Fruit fly (Drosophila melanogaster) whole organism, embryonic: Measurements from ENCODE around the gene Pfdn2.
A peak's percentile ranks its signal among the peaks of the same experiment; 100 is the strongest.

Experiments
- Asciz ChIP-seq: fragments of 200-800 bp; sonication (Bioruptor generic); optimal IDR thresholded peaks from 2 replicates; lab custom pipeline; 2017; ENCODE audit warnings: missing biosample characterization, mild to moderate bottlenecking, missing genetic modification characterization, missing genetic modification reagents
- Atf3 ChIP-seq: fragments of 200-800 bp; sonication (Bioruptor generic); optimal IDR thresholded peaks from 3 replicates; lab custom pipeline; 2016; ENCODE audit warnings: missing biosample characterization, missing genetic modification characterization
- CG10565 ChIP-seq: fragments of 200-800 bp; sonication (Bioruptor generic); optimal IDR thresholded peaks from 3 replicates; lab custom pipeline; 2016; ENCODE audit warnings: missing biosample characterization, mild to moderate bottlenecking, missing genetic modification characterization
- CG11247 ChIP-seq: fragments of 200-800 bp; sonication (Bioruptor generic); IDR thresholded peaks from 2 replicates; pipeline ENCODE4 v1.3.6; 2022; ENCODE audit warnings: missing biosample characterization, missing genetic modification characterization
- CG11398 ChIP-seq: fragments of 200-800 bp; sonication (Bioruptor generic); optimal IDR thresholded peaks from 2 replicates; lab custom pipeline; 2016; ENCODE audit warnings: missing biosample characterization, missing genetic modification characterization
- CG14014 ChIP-seq: fragments of 200-800 bp; sonication (Bioruptor generic); IDR thresholded peaks from 2 replicates; pipeline ENCODE4 v1.3.6; 2022; ENCODE audit warnings: missing biosample characterization, missing genetic modification characterization
- CG14050 ChIP-seq: fragments of 200-800 bp; sonication (Bioruptor generic); IDR thresholded peaks from 3 replicates; pipeline ENCODE4 v1.3.6; 2022; ENCODE audit warnings: missing biosample characterization, missing genetic modification characterization
- CG14667 ChIP-seq: fragments of 200-800 bp; sonication (Bioruptor generic); IDR thresholded peaks from 2 replicates; pipeline ENCODE4 v1.3.6; 2022; ENCODE audit warnings: missing biosample characterization, missing genetic modification characterization
- CG14965 ChIP-seq: fragments of 200-800 bp; sonication (Bioruptor generic); optimal IDR thresholded peaks from 2 replicates; lab custom pipeline; 2016; ENCODE audit warnings: missing biosample characterization, missing genetic modification characterization, borderline replicate concordance
- CG15696 ChIP-seq: fragments of 200-800 bp; sonication (Bioruptor generic); optimal IDR thresholded peaks from 2 replicates; lab custom pipeline; 2019; ENCODE audit warnings: missing biosample characterization, mild to moderate bottlenecking, missing genetic modification characterization, moderate library complexity
- CG1602 ChIP-seq: fragments of 200-800 bp; sonication (Bioruptor generic); optimal IDR thresholded peaks from 3 replicates; lab custom pipeline; 2016; ENCODE audit warnings: missing biosample characterization, missing genetic modification characterization
- CG17359 ChIP-seq: fragments of 200-800 bp; sonication (Bioruptor generic); optimal IDR thresholded peaks from 3 replicates; lab custom pipeline; 2018; ENCODE audit warnings: missing biosample characterization, mild to moderate bottlenecking, missing genetic modification characterization, moderate library complexity
- CG18262 ChIP-seq: fragments of 200-800 bp; optimal IDR thresholded peaks from 3 replicates; lab custom pipeline; 2019; ENCODE audit warnings: missing biosample characterization, mild to moderate bottlenecking, missing genetic modification characterization, moderate library complexity
- CG18476 ChIP-seq: fragments of 200-800 bp; sonication (Bioruptor generic); optimal IDR thresholded peaks from 2 replicates; lab custom pipeline; 2016; ENCODE audit warnings: missing biosample characterization, mild to moderate bottlenecking, missing genetic modification characterization
- CG2120 ChIP-seq: fragments of 200-800 bp; sonication (Bioruptor generic); optimal IDR thresholded peaks from 3 replicates; lab custom pipeline; 2016; ENCODE audit warnings: missing biosample characterization, missing genetic modification characterization
- CG30431 ChIP-seq: fragments of 200-800 bp; sonication (Bioruptor generic); optimal IDR thresholded peaks from 2 replicates; lab custom pipeline; 2017; ENCODE audit warnings: missing biosample characterization, missing genetic modification characterization
- CG31365 ChIP-seq: fragments of 200-800 bp; sonication (Bioruptor generic); optimal IDR thresholded peaks from 2 replicates; lab custom pipeline; 2018; ENCODE audit warnings: missing biosample characterization, mild to moderate bottlenecking, missing genetic modification characterization
- CG32532 ChIP-seq: fragments of 200-800 bp; sonication (Bioruptor generic); IDR thresholded peaks from 2 replicates; pipeline ENCODE4 v1.3.6; 2022; ENCODE audit warnings: missing biosample characterization, missing genetic modification characterization
- CG33213 ChIP-seq: fragments of 200-800 bp; sonication (Bioruptor generic); optimal IDR thresholded peaks from 3 replicates; lab custom pipeline; 2016; ENCODE audit warnings: missing biosample characterization, missing genetic modification characterization
- CG33557 ChIP-seq: fragments of 200-800 bp; sonication (Bioruptor generic); optimal IDR thresholded peaks from 2 replicates; lab custom pipeline; 2019; ENCODE audit warnings: missing biosample characterization, mild to moderate bottlenecking, missing genetic modification characterization, moderate library complexity
- CG34376 ChIP-seq: fragments of 200-800 bp; sonication (Bioruptor generic); optimal IDR thresholded peaks from 2 replicates; lab custom pipeline; 2018; ENCODE audit warnings: missing biosample characterization, mild to moderate bottlenecking, missing genetic modification characterization
- CG4404 ChIP-seq: fragments of 200-800 bp; sonication (Bioruptor generic); IDR thresholded peaks from 2 replicates; pipeline ENCODE4 v1.3.6; 2022; ENCODE audit warnings: missing biosample characterization, missing genetic modification characterization
- CG5245 ChIP-seq: fragments of 200-800 bp; sonication (Bioruptor generic); optimal IDR thresholded peaks from 3 replicates; lab custom pipeline; 2016; ENCODE audit warnings: missing biosample characterization, missing genetic modification characterization
- CG6765 ChIP-seq: fragments of 200-800 bp; sonication (Bioruptor generic); optimal IDR thresholded peaks from 3 replicates; lab custom pipeline; 2017; ENCODE audit warnings: missing biosample characterization, mild to moderate bottlenecking, missing genetic modification characterization
- Dek ChIP-seq: fragments of 200-800 bp; sonication (Bioruptor generic); optimal IDR thresholded peaks from 3 replicates; lab custom pipeline; 2019; ENCODE audit warnings: missing biosample characterization, mild to moderate bottlenecking, missing genetic modification characterization, moderate library complexity
- GATAe ChIP-seq: fragments of 200-800 bp; sonication (Bioruptor generic); conservative IDR thresholded peaks from 2 replicates; pipeline ENCODE4 v1.3.6; 2022; ENCODE audit warnings: missing biosample characterization, missing genetic modification characterization
- Hmx ChIP-seq: fragments of 200-800 bp; sonication (Bioruptor generic); optimal IDR thresholded peaks from 2 replicates; lab custom pipeline; 2016; ENCODE audit warnings: missing biosample characterization, missing genetic modification characterization
- Jarid2 ChIP-seq: fragments of 200-800 bp; sonication (Bioruptor generic); optimal IDR thresholded peaks from 3 replicates; lab custom pipeline; 2017; ENCODE audit warnings: mild to moderate bottlenecking, missing biosample characterization, missing genetic modification reagents, missing genetic modification characterization
- Lhr ChIP-seq: fragments of 200-800 bp; sonication (Bioruptor generic); optimal IDR thresholded peaks from 3 replicates; lab custom pipeline; 2017; ENCODE audit warnings: mild to moderate bottlenecking, missing biosample characterization, missing genetic modification reagents, missing genetic modification characterization
- Mad ChIP-seq: fragments of 200-800 bp; sonication (Bioruptor generic); optimal IDR thresholded peaks from 2 replicates; lab custom pipeline; 2016; ENCODE audit warnings: missing biosample characterization, missing genetic modification characterization
- NK7.1 ChIP-seq: fragments of 200-800 bp; sonication (Bioruptor generic); optimal IDR thresholded peaks from 3 replicates; lab custom pipeline; 2016; ENCODE audit warnings: missing biosample characterization, missing genetic modification characterization
- Spps ChIP-seq: fragments of 200-800 bp; sonication (Bioruptor generic); optimal IDR thresholded peaks from 2 replicates; lab custom pipeline; 2018; ENCODE audit warnings: missing biosample characterization, mild to moderate bottlenecking, missing genetic modification characterization
- cwo ChIP-seq: fragments of 200-800 bp; sonication (Bioruptor generic); optimal IDR thresholded peaks from 3 replicates; lab custom pipeline; 2017; ENCODE audit warnings: missing biosample characterization, missing genetic modification characterization, mild to moderate bottlenecking, moderate library complexity, missing genetic modification reagents
- danr ChIP-seq: fragments of 200-800 bp; sonication (Bioruptor generic); IDR thresholded peaks from 2 replicates; pipeline ENCODE4 v1.3.6; 2022; ENCODE audit warnings: missing biosample characterization, missing genetic modification characterization
- disco-r ChIP-seq: fragments of 200-800 bp; sonication (Bioruptor generic); optimal IDR thresholded peaks from 2 replicates; lab custom pipeline; 2016; ENCODE audit warnings: missing biosample characterization, missing genetic modification characterization
- dmrt11E ChIP-seq: fragments of 200-800 bp; sonication (Bioruptor generic); optimal IDR thresholded peaks from 3 replicates; lab custom pipeline; 2018; ENCODE audit warnings: missing biosample characterization, mild to moderate bottlenecking, missing genetic modification characterization, moderate library complexity
- en ChIP-seq: fragments of 200-800 bp; sonication (Bioruptor generic); optimal IDR thresholded peaks from 2 replicates; lab custom pipeline; 2016; ENCODE audit warnings: missing biosample characterization, missing genetic modification characterization
- exex ChIP-seq: fragments of 200-800 bp; sonication (Bioruptor generic); optimal IDR thresholded peaks from 4 replicates; lab custom pipeline; 2018; ENCODE audit warnings: missing biosample characterization, mild to moderate bottlenecking, missing genetic modification characterization, moderate library complexity
- fd3F ChIP-seq: fragments of 200-800 bp; sonication (Bioruptor generic); optimal IDR thresholded peaks from 2 replicates; lab custom pipeline; 2018; ENCODE audit warnings: missing biosample characterization, mild to moderate bottlenecking, missing genetic modification characterization, moderate library complexity
- grau ChIP-seq: fragments of 200-800 bp; optimal IDR thresholded peaks from 3 replicates; lab custom pipeline; 2019; ENCODE audit warnings: missing biosample characterization, mild to moderate bottlenecking, missing genetic modification characterization, moderate library complexity
- grn ChIP-seq: fragments of 200-800 bp; sonication (Bioruptor generic); optimal IDR thresholded peaks from 3 replicates; lab custom pipeline; 2017; ENCODE audit warnings: missing biosample characterization, missing genetic modification characterization
- klu ChIP-seq: fragments of 200-800 bp; sonication (Bioruptor generic); IDR thresholded peaks from 2 replicates; pipeline ENCODE4 v1.3.6; 2022; ENCODE audit warnings: missing biosample characterization, missing genetic modification characterization
- knrl ChIP-seq: fragments of 200-800 bp; sonication (Bioruptor generic); IDR thresholded peaks from 3 replicates; pipeline ENCODE4 v1.3.6; 2022; ENCODE audit warnings: missing biosample characterization, missing genetic modification characterization; ENCODE audit not compliant: partially characterized antibody
- pzg ChIP-seq: fragments of 200-800 bp; sonication (Bioruptor generic); optimal IDR thresholded peaks from 3 replicates; lab custom pipeline; 2018; ENCODE audit warnings: missing biosample characterization, mild to moderate bottlenecking, missing genetic modification characterization, moderate library complexity
- rib ChIP-seq: fragments of 200-800 bp; sonication (Bioruptor generic); IDR thresholded peaks from 2 replicates; pipeline ENCODE4 v1.3.6; 2022; ENCODE audit warnings: missing biosample characterization, missing genetic modification characterization
- sd ChIP-seq: fragments of 200-800 bp; sonication (Bioruptor generic); optimal IDR thresholded peaks from 3 replicates; lab custom pipeline; 2018; ENCODE audit warnings: missing biosample characterization, mild to moderate bottlenecking, missing genetic modification characterization, moderate library complexity
- sima ChIP-seq: fragments of 200-800 bp; sonication (Bioruptor generic); optimal IDR thresholded peaks from 2 replicates; lab custom pipeline; 2016; ENCODE audit warnings: missing biosample characterization, missing genetic modification characterization
- slou ChIP-seq: fragments of 200-800 bp; sonication (Bioruptor generic); optimal IDR thresholded peaks from 3 replicates; lab custom pipeline; 2016; ENCODE audit warnings: missing biosample characterization, missing genetic modification characterization
- sob ChIP-seq: fragments of 200-800 bp; sonication (Bioruptor generic); IDR thresholded peaks from 2 replicates; pipeline ENCODE4 v1.3.6; 2022; ENCODE audit warnings: missing biosample characterization, missing genetic modification characterization
- sr ChIP-seq: fragments of 200-800 bp; sonication (Bioruptor generic); IDR thresholded peaks from 3 replicates; pipeline ENCODE4 v1.3.6; 2022; ENCODE audit warnings: missing biosample characterization, missing genetic modification characterization
- zen ChIP-seq: fragments of 200-800 bp; sonication (Bioruptor generic); optimal IDR thresholded peaks from 3 replicates; lab custom pipeline; 2018; ENCODE audit warnings: missing biosample characterization, mild to moderate bottlenecking, missing genetic modification characterization, moderate library complexity

The Pfdn2 gene

DNA sequence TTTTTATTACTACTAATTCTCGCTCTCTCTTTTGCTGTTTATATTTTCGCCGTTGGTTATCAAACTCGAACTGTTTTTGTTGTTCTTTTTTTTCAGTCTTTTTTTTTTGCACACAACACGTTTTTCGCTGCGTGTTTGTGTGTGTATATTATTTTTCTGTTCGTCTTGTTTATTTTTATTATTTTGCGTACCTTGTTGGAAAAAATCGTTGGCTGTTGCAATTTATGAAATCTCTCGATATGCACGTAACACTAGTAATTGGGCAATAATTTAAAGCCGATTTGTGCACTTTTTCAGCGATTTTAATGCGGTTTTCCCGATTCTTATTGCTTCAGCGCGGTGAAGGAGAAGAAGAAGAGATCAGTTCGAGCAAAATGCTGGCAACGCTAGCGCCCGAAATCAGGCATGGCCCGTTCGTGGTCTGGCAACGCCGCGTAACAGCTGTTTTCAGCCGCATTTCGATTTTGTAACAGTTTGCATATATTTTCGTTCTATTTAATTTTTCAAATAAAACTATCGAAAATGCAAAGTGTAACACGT, 46.3 kb upstream of the Pfdn2 start, which contains the start of the genes FoxK and mRpL2 (continued):
- TF ChIP-seq dmrt11E (no peak), CG17359 (tag; lab: Kevin White, UChicago) (no peak), Hmx (GFP tag; lab: Kevin White, UChicago) (no peak), Atf3 (GFP tag; lab: Kevin White, UChicago) (no peak), CG6765 (GFP tag; lab: Kevin White, UChicago) (no peak), sr (GFP tag; lab: Robert Waterston, UW) (no peak), CG34376 (GFP tag; lab: Kevin White, UChicago) (no peak), knrl (GFP tag; lab: Robert Waterston, UW) (0 out of 3 replicates have a peak, but pooled peaks have one; percentile 27), CG5245 (no peak), GATAe (no peak), CG18262 (tag; lab: Kevin White, UChicago) (no peak), sima (GFP tag; lab: Kevin White, UChicago) (no peak), CG4404 (GFP tag; lab: Robert Waterston, UW) (no peak), pzg (GFP tag; lab: Kevin White, UChicago) (peak; percentile 82), CG1602 (GFP tag; lab: Kevin White, UChicago) (no peak), slou (GFP tag; lab: Kevin White, UChicago) (no peak), zen (no peak), CG32532 (GFP tag; lab: Robert Waterston, UW) (no peak), Mad (no peak), CG14965 (GFP tag; lab: Kevin White, UChicago) (no peak), Spps (tag; lab: Kevin White, UChicago) (no peak), grn (GFP tag; lab: Kevin White, UChicago) (no peak), CG33213 (GFP tag; lab: Kevin White, UChicago) (peak; percentile 10), CG14014 (GFP tag; lab: Robert Waterston, UW) (0 out of 2 replicates have a peak, but pooled peaks have one; percentile 6), sd (no peak), CG30431 (GFP tag; lab: Kevin White, UChicago) (no peak), Lhr (GFP tag; lab: Kevin White, UChicago) (no peak), disco-r (GFP tag; lab: Kevin White, UChicago) (no peak), CG15696 (tag; lab: Kevin White, UChicago) (no peak), Asciz (no peak), CG11247 (GFP tag; lab: Robert Waterston, UW) (no peak), Dek (no peak), CG2120 (peak; percentile 40), CG14667 (no peak), en (GFP tag; lab: Kevin White, UChicago) (no peak), grau (peak; percentile 2), klu (GFP tag; lab: Robert Waterston, UW) (no peak), CG14050 (GFP tag; lab: Robert Waterston, UW) (no peak), CG11398 (no peak), CG18476 (GFP tag; lab: Kevin White, UChicago) (no peak), Jarid2 (GFP tag; lab: Kevin White, UChicago) (no peak), sob (no peak), danr (GFP tag; lab: Robert Waterston, UW) (no peak), exex (no peak), CG31365 (tag; lab: Kevin White, UChicago) (no peak), cwo (GFP tag; lab: Kevin White, UChicago) (peak; percentile 64), CG10565 (no peak), rib (GFP tag; lab: Robert Waterston, UW) (0 out of 2 replicates have a peak, but pooled peaks have one; percentile 10), NK7.1 (no peak), fd3F (GFP tag; lab: Kevin White, UChicago) (no peak), CG33557 (GFP tag; lab: Kevin White, UChicago) (no peak)
